Worm (Caenorhabditis elegans): Measurements from ENCODE around the gene D2023.4.

D2023.4 gene

ce11 chrV:11858299-11858698, 32.7 kb upstream of the D2023.4 start (continued):
- TF ChIP-seq nhr-20 (tag; optimal IDR thresholded peaks at IDR 0.05) (peak; percentile 39), dpl-1 (GFP tag; optimal IDR thresholded peaks at IDR 0.05) (no peak), zag-1 (tag; optimal IDR thresholded peaks at IDR 0.05) (no peak), aha-1 (tag; optimal IDR thresholded peaks at IDR 0.05) (no peak), unc-86 (tag; optimal IDR thresholded peaks at IDR 0.05) (no peak), unc-130 (tag; optimal IDR thresholded peaks at IDR 0.05) (peak; percentile 3), lin-13 (GFP tag; optimal IDR thresholded peaks at IDR 0.05) (no peak), Y116A8C.19 (tag; optimal IDR thresholded peaks at IDR 0.05; ENCODE audit: borderline replicate concordance) (no peak), unc-98 (GFP tag; IDR thresholded peaks at IDR 0.05) (no peak), ceh-82 (tag; optimal IDR thresholded peaks at IDR 0.05) (no peak), pqm-1 (tag; optimal IDR thresholded peaks at IDR 0.05) (no peak), nhr-11 (tag; optimal IDR thresholded peaks at IDR 0.05) (no peak), alr-1 (tag; optimal IDR thresholded peaks at IDR 0.05; ENCODE audit: borderline replicate concordance) (no peak), ceh-8 (GFP tag; optimal IDR thresholded peaks at IDR 0.05) (no peak), fkh-10 (GFP tag; optimal IDR thresholded peaks at IDR 0.05) (no peak), snu-23 (GFP tag; optimal IDR thresholded peaks at IDR 0.05) (peak; percentile 23), ztf-4 (tag; optimal IDR thresholded peaks at IDR 0.05) (no peak), nhr-12 (tag; optimal IDR thresholded peaks at IDR 0.05) (no peak), ces-1 (GFP tag; optimal IDR thresholded peaks at IDR 0.05) (no peak), snpc-4 (tag; optimal IDR thresholded peaks at IDR 0.05) (no peak), swsn-7 (tag; optimal IDR thresholded peaks at IDR 0.05) (no peak), rnt-1 (tag; optimal IDR thresholded peaks at IDR 0.05) (no peak), nhr-47 (tag; optimal IDR thresholded peaks at IDR 0.05) (no peak), grh-1 (GFP tag; IDR thresholded peaks at IDR 0.05) (no peak), pax-3 (tag; optimal IDR thresholded peaks at IDR 0.05) (no peak), jun-1 (tag; optimal IDR thresholded peaks at IDR 0.05) (no peak), egl-13 (tag; optimal IDR thresholded peaks at IDR 0.05) (no peak), mef-2 (tag; optimal IDR thresholded peaks at IDR 0.05) (no peak), nhr-77 (tag; optimal IDR thresholded peaks at IDR 0.05) (no peak), lir-3 (tag; optimal IDR thresholded peaks at IDR 0.05; ENCODE audit: poor library complexity) (no peak), nhr-19 (GFP tag; conservative IDR thresholded peaks at IDR 0.05) (peak; percentile 32; the same call in 1 of the 2 replicates), nhr-76 (tag; optimal IDR thresholded peaks at IDR 0.05) (no peak), lsy-2 (tag; optimal IDR thresholded peaks at IDR 0.05) (peak in 1 of 2 experiments; percentile 16), hlh-17 (GFP tag; optimal IDR thresholded peaks at IDR 0.05; ENCODE audit: borderline replicate concordance) (no peak), lin-15B (tag; optimal IDR thresholded peaks at IDR 0.05) (no peak), C34B4.2 (tag; optimal IDR thresholded peaks at IDR 0.05) (no peak), elt-3 (tag; optimal IDR thresholded peaks at IDR 0.05) (no peak), pag-3 (tag; optimal IDR thresholded peaks at IDR 0.05; ENCODE audit: borderline replicate concordance, insufficient read depth) (no peak), nhr-237 (tag; optimal IDR thresholded peaks at IDR 0.05) (no peak), tbx-2 (tag; optimal IDR thresholded peaks at IDR 0.05) (no peak), efl-1 (optimal IDR thresholded peaks at IDR 0.05) (no peak), efl-1 (GFP tag; optimal IDR thresholded peaks at IDR 0.05 in 1 of 2) (peak in 1 of 2 experiments; percentile 12), ceh-63 (GFP tag; optimal IDR thresholded peaks at IDR 0.05) (no peak), lin-35 (GFP tag; optimal IDR thresholded peaks at IDR 0.05) (peak in 1 of 2 experiments; percentile 19), egl-27 (tag; optimal IDR thresholded peaks at IDR 0.05) (no peak), nhr-85 (tag) (peak; percentile 64), unc-30 (tag; optimal IDR thresholded peaks at IDR 0.05) (no peak), nhr-90 (tag; optimal IDR thresholded peaks at IDR 0.05; ENCODE audit: poor library complexity) (no peak), F16B12.6 (tag; optimal IDR thresholded peaks at IDR 0.05) (no peak), C16A3.4 (tag; optimal IDR thresholded peaks at IDR 0.05) (no peak), ceh-88 (GFP tag; IDR thresholded peaks at IDR 0.05) (no peak), hlh-4 (tag; optimal IDR thresholded peaks at IDR 0.05) (no peak), lin-39 (tag; optimal IDR thresholded peaks at IDR 0.05) (no peak), ets-5 (GFP tag; IDR thresholded peaks at IDR 0.05) (no peak)
